Worm (Caenorhabditis elegans): Measurements from ENCODE around the gene R10E9.2.

- TF ChIP-seq pax-1 (tag; optimal IDR thresholded peaks at IDR 0.05) (no peak), npax-4 (tag; optimal IDR thresholded peaks at IDR 0.05) (no peak), T23F11.4 (GFP tag; optimal IDR thresholded peaks at IDR 0.05) (no peak), ama-1 (optimal IDR thresholded peaks at IDR 0.05) (no peak), fkh-6 (tag; optimal IDR thresholded peaks at IDR 0.05) (no peak), pqm-1 (tag; optimal IDR thresholded peaks at IDR 0.05) (no peak), nhr-11 (tag; optimal IDR thresholded peaks at IDR 0.05) (no peak), fkh-10 (GFP tag; optimal IDR thresholded peaks at IDR 0.05) (no peak), pha-4 (tag; optimal IDR thresholded peaks at IDR 0.05) (no peak), unc-55 (GFP tag; optimal IDR thresholded peaks at IDR 0.05) (no peak), C08G9.2 (tag; optimal IDR thresholded peaks at IDR 0.05) (no peak), ceh-34 (tag; optimal IDR thresholded peaks at IDR 0.05) (no peak)
Observed at ce11 chrIII:3954220-3954619, 9.9 kb downstream of the R10E9.2 start.

All from whole organism, late embryonic.